Worm (Caenorhabditis elegans): ENCODE results near the gene F14F7.7.

F14F7.7 gene

DNA sequence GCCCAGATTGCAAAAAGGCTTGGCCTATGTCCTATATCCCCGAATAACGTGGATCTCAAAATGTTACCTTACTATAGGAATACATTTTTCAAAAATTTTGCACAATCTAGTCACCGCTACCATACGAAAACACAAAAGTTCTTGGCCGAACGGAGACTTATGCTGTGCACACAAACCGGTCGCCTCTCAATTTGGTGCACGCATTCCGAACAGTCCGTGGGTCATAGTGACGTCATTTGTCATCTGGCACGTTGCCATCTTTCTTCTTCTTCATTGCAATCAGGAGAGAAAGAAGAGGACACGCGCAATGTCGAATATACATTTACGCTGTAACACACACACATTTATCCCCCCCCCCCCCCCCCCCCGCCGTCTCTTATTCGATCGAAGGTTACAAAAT lies 35.0 kb downstream of the F14F7.7 start:
- TF ChIP-seq zag-1 (tag; optimal IDR thresholded peaks at IDR 0.05) (no peak), grh-1 (GFP tag; IDR thresholded peaks at IDR 0.05) (no peak), lin-14 (GFP tag; optimal IDR thresholded peaks at IDR 0.05) (peak; percentile 80), ztf-4 (tag; optimal IDR thresholded peaks at IDR 0.05) (no peak), hlh-4 (tag; optimal IDR thresholded peaks at IDR 0.05) (no peak), pax-3 (tag; optimal IDR thresholded peaks at IDR 0.05) (no peak), dpl-1 (GFP tag; optimal IDR thresholded peaks at IDR 0.05) (no peak), efl-1 (optimal IDR thresholded peaks at IDR 0.05) (no peak), efl-1 (GFP tag; optimal IDR thresholded peaks at IDR 0.05 in 1 of 2) (no peak), nhr-47 (tag; optimal IDR thresholded peaks at IDR 0.05) (no peak), efl-3 (GFP tag; optimal IDR thresholded peaks at IDR 0.05) (no peak), aly-2 (tag; optimal IDR thresholded peaks at IDR 0.05) (no peak), unc-130 (tag; optimal IDR thresholded peaks at IDR 0.05) (no peak), ces-1 (GFP tag; optimal IDR thresholded peaks at IDR 0.05) (no peak), snu-23 (GFP tag; optimal IDR thresholded peaks at IDR 0.05) (no peak), aha-1 (tag; optimal IDR thresholded peaks at IDR 0.05) (no peak), nhr-71 (tag; optimal IDR thresholded peaks at IDR 0.05) (peak; percentile 11), elt-2 (tag; optimal IDR thresholded peaks at IDR 0.05) (no peak), ceh-63 (GFP tag; optimal IDR thresholded peaks at IDR 0.05) (peak; percentile 22), nhr-19 (GFP tag; conservative IDR thresholded peaks at IDR 0.05) (no peak), nhr-28 (tag; optimal IDR thresholded peaks at IDR 0.05) (no peak), swsn-7 (tag; optimal IDR thresholded peaks at IDR 0.05) (no peak), mep-1 (tag; optimal IDR thresholded peaks at IDR 0.05) (peak; percentile 16), sup-37 (GFP tag; optimal IDR thresholded peaks at IDR 0.05) (no peak), ama-1 (optimal IDR thresholded peaks at IDR 0.05) (no peak), mdl-1 (tag; optimal IDR thresholded peaks at IDR 0.05) (peak in 1 of 2 experiments; percentile 6), nhr-85 (tag) (peak; percentile 86), tbx-2 (tag; optimal IDR thresholded peaks at IDR 0.05) (no peak)

DNA sequence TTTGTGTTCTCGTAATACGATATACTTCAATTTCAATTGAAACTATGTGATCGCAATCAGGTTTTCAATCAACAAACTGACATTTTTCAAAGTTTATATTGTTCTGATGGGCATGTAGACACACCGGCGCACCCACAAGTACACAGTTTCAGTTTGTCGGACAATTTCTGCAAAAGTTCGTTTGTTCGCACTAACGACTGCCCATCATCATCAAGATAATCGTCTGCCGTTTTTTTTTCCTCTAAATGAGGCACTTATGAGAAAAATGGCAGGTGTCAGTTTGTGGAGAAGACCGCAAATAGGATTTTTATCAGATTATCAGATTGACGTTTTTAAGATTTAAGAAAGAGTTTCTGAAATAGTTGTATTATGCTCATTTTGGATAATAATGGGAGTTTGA lies 36.1 kb downstream of the F14F7.7 start:
- TF ChIP-seq zag-1 (tag; optimal IDR thresholded peaks at IDR 0.05) (no peak), elt-3 (tag; optimal IDR thresholded peaks at IDR 0.05) (no peak), Y116A8C.19 (tag; optimal IDR thresholded peaks at IDR 0.05; ENCODE audit: borderline replicate concordance) (no peak), dsc-1 (tag; optimal IDR thresholded peaks at IDR 0.05) (peak; percentile 40)

DNA sequence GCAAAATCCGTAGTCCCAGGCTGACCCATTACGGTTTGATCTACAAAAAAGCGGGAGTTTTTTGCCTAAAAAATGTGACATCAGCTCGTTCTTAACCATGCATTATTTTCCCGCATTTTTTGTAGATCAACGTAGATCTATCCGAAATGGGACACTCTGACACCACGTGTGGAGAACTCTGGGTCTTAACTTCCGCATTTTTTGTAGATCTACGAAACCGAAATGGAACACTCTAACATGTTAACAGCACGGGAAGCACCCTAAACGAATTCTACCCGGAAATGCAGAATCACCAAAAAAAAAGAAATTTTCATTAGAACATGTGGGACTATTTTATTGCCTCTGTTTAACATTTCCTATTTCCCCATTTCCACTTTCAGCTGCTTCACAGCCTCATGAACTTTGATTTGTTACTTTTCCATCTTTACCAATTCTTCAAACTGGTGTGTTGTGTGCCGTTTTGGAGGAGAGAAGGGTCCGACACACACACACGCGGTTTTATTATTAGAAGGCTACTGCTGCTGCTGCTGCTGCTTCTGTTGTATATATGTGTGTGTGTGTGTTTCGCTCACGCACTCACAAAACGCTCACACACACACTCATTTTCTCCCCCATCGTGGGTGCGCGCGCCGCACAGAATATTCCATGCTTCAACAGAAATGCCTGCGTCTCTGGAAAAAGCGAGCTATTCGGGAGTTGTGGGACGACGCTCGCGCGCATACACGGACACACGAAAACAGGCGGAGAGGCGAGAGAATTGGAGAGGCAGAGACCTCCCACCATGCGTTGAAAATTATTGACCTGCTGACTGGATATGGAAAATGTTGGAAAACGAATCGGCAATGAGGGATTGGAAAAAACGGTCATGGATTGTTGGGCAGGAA lies 37.4 kb downstream of the F14F7.7 start:
- peak; percentile 73 for TF ChIP-seq lir-3 (tag; optimal IDR thresholded peaks at IDR 0.05; ENCODE audit: poor library complexity)
- TF ChIP-seq unc-86 (tag; optimal IDR thresholded peaks at IDR 0.05): peak; percentile 93
- no peak for TF ChIP-seq Y116A8C.19 (tag; optimal IDR thresholded peaks at IDR 0.05; ENCODE audit: borderline replicate concordance)
- peak; percentile 37 to 61 (median 44) for TF ChIP-seq dpl-1 (GFP tag; optimal IDR thresholded peaks at IDR 0.05)
- TF ChIP-seq elt-2 (tag; optimal IDR thresholded peaks at IDR 0.05): peak; percentile 20
- no peak for TF ChIP-seq aha-1 (tag; optimal IDR thresholded peaks at IDR 0.05)
- TF ChIP-seq tbx-2 (tag; optimal IDR thresholded peaks at IDR 0.05): peak; percentile 85
- TF ChIP-seq lin-13 (GFP tag; optimal IDR thresholded peaks at IDR 0.05): peak; percentile 86
- no peak for TF ChIP-seq hlh-17 (GFP tag; optimal IDR thresholded peaks at IDR 0.05; ENCODE audit: borderline replicate concordance)
- peak; percentile 40 for TF ChIP-seq zip-4 (GFP tag; optimal IDR thresholded peaks at IDR 0.05)
- TF ChIP-seq nhr-71 (tag; optimal IDR thresholded peaks at IDR 0.05): peak; percentile 93
- TF ChIP-seq nhr-20 (tag; optimal IDR thresholded peaks at IDR 0.05): peak; percentile 83
- peak; percentile 80 for TF ChIP-seq egl-13 (tag; optimal IDR thresholded peaks at IDR 0.05)
- TF ChIP-seq ceh-82 (tag; optimal IDR thresholded peaks at IDR 0.05): peak; percentile 75 to 90 (median 89)
- peak; percentile 73; the same call in 1 of the 2 replicates for TF ChIP-seq ceh-88 (GFP tag; IDR thresholded peaks at IDR 0.05)
- TF ChIP-seq ceh-63 (GFP tag; optimal IDR thresholded peaks at IDR 0.05): no peak
- TF ChIP-seq fkh-8 (tag; optimal IDR thresholded peaks at IDR 0.05): peak; percentile 98
- TF ChIP-seq nhr-76 (tag; optimal IDR thresholded peaks at IDR 0.05): no peak
- peak; percentile 78 for TF ChIP-seq xbp-1 (tag; optimal IDR thresholded peaks at IDR 0.05)
- TF ChIP-seq sox-4 (tag; optimal IDR thresholded peaks at IDR 0.05): no peak
- TF ChIP-seq pqm-1 (tag; optimal IDR thresholded peaks at IDR 0.05): no peak
- TF ChIP-seq sup-37 (GFP tag; optimal IDR thresholded peaks at IDR 0.05): no peak
- peak; percentile 89 for TF ChIP-seq nhr-47 (tag; optimal IDR thresholded peaks at IDR 0.05)
- peak; percentile 51 to 93 for TF ChIP-seq mdl-1 (tag; optimal IDR thresholded peaks at IDR 0.05)
- TF ChIP-seq dsc-1 (tag; optimal IDR thresholded peaks at IDR 0.05): peak; percentile 82
- no peak for TF ChIP-seq nhr-28 (tag; optimal IDR thresholded peaks at IDR 0.05)
- TF ChIP-seq C04F5.9 (tag; optimal IDR thresholded peaks at IDR 0.05): no peak
- TF ChIP-seq lin-14 (GFP tag; optimal IDR thresholded peaks at IDR 0.05): peak; percentile 97
- TF ChIP-seq snu-23 (GFP tag; optimal IDR thresholded peaks at IDR 0.05): peak; percentile 94
- no peak for TF ChIP-seq ces-1 (GFP tag; optimal IDR thresholded peaks at IDR 0.05)

All from whole organism, L1 larva.